Fruit fly (Drosophila melanogaster): ENCODE measurements around the gene ru.

Gene ru

dm6 chr3L:1342133-1342580 is 28.3 kb upstream of the ru start, which contains the start of gene indra (continued):
- no peak for TF ChIP-seq psq (GFP tag; optimal IDR thresholded peaks at IDR 0.05)
- TF ChIP-seq CG15479 (GFP tag; optimal IDR thresholded peaks at IDR 0.05), result peak; percentile 39
- TF ChIP-seq CG3995 (GFP tag; optimal IDR thresholded peaks at IDR 0.05), result peak; percentile 91
- no peak for TF ChIP-seq crc (GFP tag; optimal IDR thresholded peaks at IDR 0.05)
- peak; percentile 67; the same call in 1 of the 2 replicates for TF ChIP-seq CG13287 (GFP tag; IDR thresholded peaks at IDR 0.05; ENCODE audit: partially characterized antibody)
- TF ChIP-seq HLH54F (GFP tag; optimal IDR thresholded peaks at IDR 0.05), result peak; percentile 70
- TF ChIP-seq caup (GFP tag; optimal IDR thresholded peaks at IDR 0.05; ENCODE audit: severe bottlenecking), result peak; percentile 24
- no peak for TF ChIP-seq bowl (GFP tag; IDR thresholded peaks at IDR 0.05)
- peak; percentile 73 for TF ChIP-seq gem (tag; optimal IDR thresholded peaks at IDR 0.05)
- TF ChIP-seq unc-4 (GFP tag; IDR thresholded peaks at IDR 0.05; ENCODE audit: partially characterized antibody), result peak; percentile 58; the same call in 1 of the 2 replicates
- peak; percentile 67 for TF ChIP-seq NC2β (GFP tag; optimal IDR thresholded peaks at IDR 0.05)
- TF ChIP-seq gt (GFP tag; IDR thresholded peaks at IDR 0.05), result no peak
- TF ChIP-seq Bteb2 (GFP tag; optimal IDR thresholded peaks at IDR 0.05), result peak; percentile 61
- TF ChIP-seq CG17328 (GFP tag; IDR thresholded peaks at IDR 0.05), result peak; percentile 55
- TF ChIP-seq CG31441 (GFP tag; IDR thresholded peaks at IDR 0.05), result no peak; the same call in 1 of the 2 replicates
- TF ChIP-seq p53 (GFP tag; optimal IDR thresholded peaks at IDR 0.05), result no peak
- no peak for TF ChIP-seq MTF-1 (GFP tag; optimal IDR thresholded peaks at IDR 0.05; ENCODE audit: borderline replicate concordance)
- TF ChIP-seq gce (GFP tag; IDR thresholded peaks at IDR 0.05), result no peak
- TF ChIP-seq CG6813 (GFP tag; optimal IDR thresholded peaks at IDR 0.05), result no peak
- no peak for TF ChIP-seq crol (GFP tag; IDR thresholded peaks at IDR 0.05)
- TF ChIP-seq dmrt11E (tag; optimal IDR thresholded peaks at IDR 0.05), result peak; percentile 38
- peak; percentile 75 for TF ChIP-seq BEAF-32 (GFP tag; optimal IDR thresholded peaks at IDR 0.05)
- TF ChIP-seq CG10565 (GFP tag; optimal IDR thresholded peaks at IDR 0.05), result no peak
- TF ChIP-seq CG16863 (GFP tag; optimal IDR thresholded peaks at IDR 0.05), result peak; percentile 20
- TF ChIP-seq Hr78 (GFP tag; optimal IDR thresholded peaks at IDR 0.05), result no peak
- TF ChIP-seq ATbp (GFP tag; optimal IDR thresholded peaks at IDR 0.05), result no peak
- TF ChIP-seq nom (GFP tag; optimal IDR thresholded peaks at IDR 0.05), result no peak
- TF ChIP-seq tx (GFP tag; optimal IDR thresholded peaks at IDR 0.05), result peak; percentile 45
- TF ChIP-seq Ets65A (GFP tag), result peak; percentile 85
- no peak for TF ChIP-seq CG2202 (tag; optimal IDR thresholded peaks at IDR 0.05)
- no peak for TF ChIP-seq salm (tag; optimal IDR thresholded peaks at IDR 0.05)
- TF ChIP-seq CG2875 (GFP tag; optimal IDR thresholded peaks at IDR 0.05), result no peak
- peak; percentile 81 for TF ChIP-seq Max (GFP tag; optimal IDR thresholded peaks at IDR 0.05)
- no peak for TF ChIP-seq CG14965 (GFP tag; optimal IDR thresholded peaks at IDR 0.05; ENCODE audit: borderline replicate concordance)
- no peak for TF ChIP-seq HLH3B (GFP tag; IDR thresholded peaks at IDR 0.05)
- no peak for TF ChIP-seq CG6683 (GFP tag; optimal IDR thresholded peaks at IDR 0.05)
- TF ChIP-seq inv (GFP tag; IDR thresholded peaks at IDR 0.05; ENCODE audit: partially characterized antibody), result no peak; the same call in 1 of the 2 replicates
- peak; percentile 28 for TF ChIP-seq CG18619 (GFP tag; optimal IDR thresholded peaks at IDR 0.05)
- TF ChIP-seq wor (GFP tag; IDR thresholded peaks at IDR 0.05), result no peak
- TF ChIP-seq CG14014 (GFP tag; IDR thresholded peaks at IDR 0.05), result peak; percentile 57; the same call in 1 of the 2 replicates
- peak; percentile 70 for TF ChIP-seq grau (tag; optimal IDR thresholded peaks at IDR 0.05)
- no peak for TF ChIP-seq Oaz (GFP tag; IDR thresholded peaks at IDR 0.05)
- TF ChIP-seq vvl (GFP tag; IDR thresholded peaks at IDR 0.05), result peak; percentile 74
- TF ChIP-seq Sox102F (GFP tag; optimal IDR thresholded peaks at IDR 0.05), result no peak
- peak; percentile 54 for TF ChIP-seq CG33213 (GFP tag; optimal IDR thresholded peaks at IDR 0.05)
- TF ChIP-seq YL-1 (GFP tag; optimal IDR thresholded peaks at IDR 0.05), result peak; percentile 96
- no peak for TF ChIP-seq CG8765 (GFP tag; IDR thresholded peaks at IDR 0.05)
- TF ChIP-seq CG12155 (GFP tag; optimal IDR thresholded peaks at IDR 0.05), result peak; percentile 57
- peak; percentile 60 for TF ChIP-seq CG16813 (GFP tag; IDR thresholded peaks at IDR 0.05; ENCODE audit: partially characterized antibody)
- no peak for TF ChIP-seq cad (GFP tag; optimal IDR thresholded peaks at IDR 0.05)

Measured in whole organism, embryonic.